Worm (Caenorhabditis elegans): ENCODE data around the gene Y57G11C.52.
A peak's percentile ranks its signal among the peaks of the same experiment; 100 is the strongest.
"Not testable (repeated sequence)": the region's sequence is repeated elsewhere in the genome, so short reads cannot be mapped to it uniquely, and the experiment has no call there.

The Y57G11C.52 gene

DNA sequence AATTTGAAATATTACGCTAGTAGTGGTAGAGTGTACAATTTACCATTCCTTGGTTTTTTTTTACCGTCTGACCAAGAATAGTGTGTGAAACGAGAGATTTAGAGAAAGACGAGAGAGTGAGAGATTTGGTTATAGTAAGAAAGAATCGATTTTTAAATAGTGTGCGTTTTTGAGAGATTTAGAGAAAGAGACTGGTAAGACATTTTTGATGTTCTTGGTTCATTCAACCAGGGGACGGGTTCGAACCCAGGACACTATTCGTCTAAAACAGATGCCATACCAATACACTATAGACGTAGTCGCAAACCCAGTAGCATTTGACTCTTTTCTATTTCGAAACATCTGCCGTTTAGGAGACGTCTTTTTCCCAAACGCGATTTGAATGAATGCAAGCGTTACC is 15.7 kb upstream of the Y57G11C.52 start (continued):
- peak; percentile 67 for TF ChIP-seq ref-2 (tag; optimal IDR thresholded peaks at IDR 0.05)
- TF ChIP-seq ahr-1 (tag; optimal IDR thresholded peaks at IDR 0.05) = peak; percentile 29
- TF ChIP-seq Y22D7AL.16 (tag; optimal IDR thresholded peaks at IDR 0.05) = peak; percentile 78
- TF ChIP-seq sdc-2 (tag; optimal IDR thresholded peaks at IDR 0.05) = peak; percentile 41
- no peak for TF ChIP-seq ceh-9 (tag; optimal IDR thresholded peaks at IDR 0.05)
- peak; percentile 56 for TF ChIP-seq ttx-3 (tag; optimal IDR thresholded peaks at IDR 0.05)
- peak; percentile 30; the same call in 1 of the 2 replicates for TF ChIP-seq unc-3 (GFP tag; conservative IDR thresholded peaks at IDR 0.05)
- TF ChIP-seq unc-3 (tag; optimal IDR thresholded peaks at IDR 0.05) = peak; percentile 56
- peak; percentile 34 for TF ChIP-seq nfya-1 (tag; optimal IDR thresholded peaks at IDR 0.05)
- no peak for TF ChIP-seq pros-1 (tag; optimal IDR thresholded peaks at IDR 0.05)
- no peak for TF ChIP-seq lim-6 (tag; optimal IDR thresholded peaks at IDR 0.05)
- TF ChIP-seq pat-9 (tag; optimal IDR thresholded peaks at IDR 0.05) = peak; percentile 79
- peak; percentile 75 for TF ChIP-seq ceh-45 (GFP tag; IDR thresholded peaks at IDR 0.05)
- TF ChIP-seq ztf-16 (tag; optimal IDR thresholded peaks at IDR 0.05) = peak; percentile 66
- no peak for TF ChIP-seq mec-3 (tag; optimal IDR thresholded peaks at IDR 0.05; ENCODE audit: borderline replicate concordance)
- no peak for TF ChIP-seq elt-4 (tag; optimal IDR thresholded peaks at IDR 0.05)
- peak; percentile 80 for TF ChIP-seq che-1 (tag; optimal IDR thresholded peaks at IDR 0.05)
- TF ChIP-seq zip-5 (tag; optimal IDR thresholded peaks at IDR 0.05) = peak; percentile 40
- TF ChIP-seq fax-1 (tag; optimal IDR thresholded peaks at IDR 0.05) = peak; percentile 49
- peak; percentile 78 for TF ChIP-seq ceh-19 (GFP tag; optimal IDR thresholded peaks at IDR 0.05)
- TF ChIP-seq sox-2 (GFP tag; IDR thresholded peaks at IDR 0.05) = 0 out of 2 replicates have a peak, but pooled peaks have one; percentile 55

DNA sequence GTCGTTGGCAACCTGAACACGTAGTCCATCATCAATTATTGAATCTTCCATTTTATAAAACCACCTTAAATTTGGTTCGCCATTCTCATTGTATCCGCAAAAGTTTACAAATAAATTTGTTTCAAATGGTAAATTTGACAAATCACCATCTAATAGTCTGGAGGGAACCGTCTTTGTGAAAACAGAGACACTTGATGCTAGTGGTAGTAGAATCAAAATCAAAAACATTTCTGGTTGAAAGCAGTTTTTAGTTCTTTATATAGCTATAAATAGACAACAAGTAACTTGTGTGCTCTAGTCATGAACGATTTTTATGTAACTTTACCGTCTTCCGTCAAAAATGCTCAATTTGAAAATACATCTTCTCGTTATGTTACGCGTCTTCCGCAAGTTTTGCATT is 10.7 kb upstream of the Y57G11C.52 start, which contains the start of gene Y57G11C.20:
Gene Y57G11C.20 (plus strand): TSS at position 301 of the 400 bp plus-strand sequence.
- not testable (repeated sequence) for TF ChIP-seq sox-4, rnt-1, pqm-1 (tag; optimal IDR thresholded peaks at IDR 0.05)

DNA sequence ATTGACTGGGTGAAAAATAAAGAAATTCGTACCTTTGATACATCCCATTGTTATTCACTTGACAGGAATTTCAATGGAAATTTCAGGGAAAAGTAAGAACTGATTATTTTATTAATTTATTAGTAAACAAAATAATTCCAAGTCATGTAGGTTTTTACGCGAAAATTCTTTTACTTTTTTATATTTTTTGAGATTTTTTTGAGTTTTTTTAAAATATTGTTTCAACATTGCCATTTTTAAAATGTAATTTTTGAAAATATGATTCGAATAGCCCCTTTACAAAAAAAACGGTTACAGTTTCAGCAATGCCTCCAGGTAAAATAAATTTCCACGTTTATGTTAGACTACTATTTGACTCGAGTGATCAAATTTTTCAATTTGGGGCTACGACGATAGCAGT is 7.9 kb downstream of the Y57G11C.52 start, which contains the start of gene Y57G11C.23:
Gene Y57G11C.23 (minus strand): TSS at position 101 of the 400 bp plus-strand sequence.
- TF ChIP-seq hlh-8 (tag; optimal IDR thresholded peaks at IDR 0.05) (no peak), ztf-16 (tag; optimal IDR thresholded peaks at IDR 0.05) (no peak), dve-1 (tag; optimal IDR thresholded peaks at IDR 0.05) (no peak), npax-4 (tag; optimal IDR thresholded peaks at IDR 0.05) (no peak), sox-2 (GFP tag; IDR thresholded peaks at IDR 0.05) (no peak), ref-2 (tag; optimal IDR thresholded peaks at IDR 0.05) (no peak), nfya-1 (tag; optimal IDR thresholded peaks at IDR 0.05) (no peak), pqm-1 (tag; optimal IDR thresholded peaks at IDR 0.05) (no peak), elt-4 (tag; optimal IDR thresholded peaks at IDR 0.05) (no peak), odd-2 (tag; optimal IDR thresholded peaks at IDR 0.05) (no peak), pros-1 (tag; optimal IDR thresholded peaks at IDR 0.05) (no peak)

DNA sequence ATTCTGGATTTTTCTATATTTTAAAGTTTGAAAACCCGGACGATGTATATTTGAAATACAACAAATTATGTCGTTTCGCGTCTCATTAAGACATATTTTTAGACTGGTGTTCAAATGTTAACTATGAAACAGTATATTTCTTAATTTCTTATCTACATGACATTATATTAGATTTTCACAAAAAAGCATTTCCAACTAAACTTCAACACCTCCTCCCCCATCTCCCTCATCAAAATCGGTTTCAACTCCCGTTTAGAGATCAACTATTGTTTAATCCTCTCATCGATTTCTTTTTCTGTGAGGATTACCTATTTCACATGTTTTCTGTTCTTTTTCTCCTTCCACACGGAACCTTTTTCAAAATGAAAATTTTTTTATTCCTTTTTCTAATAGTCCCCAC is 8.3 kb downstream of the Y57G11C.52 start, which contains the start of gene Y57G11C.38:
Gene Y57G11C.38 (plus strand): TSS at position 301 of the 400 bp plus-strand sequence.
- TF ChIP-seq nhr-11 (tag; optimal IDR thresholded peaks at IDR 0.05) (no peak), fkh-6 (tag; optimal IDR thresholded peaks at IDR 0.05) (no peak), sdc-2 (tag; optimal IDR thresholded peaks at IDR 0.05) (no peak), tbx-2 (tag; optimal IDR thresholded peaks at IDR 0.05) (no peak), Y22D7AL.16 (tag; optimal IDR thresholded peaks at IDR 0.05) (no peak), hlh-30 (tag; optimal IDR thresholded peaks at IDR 0.05; ENCODE audit: insufficient read depth) (no peak), ttx-3 (tag; optimal IDR thresholded peaks at IDR 0.05) (no peak), ahr-1 (tag; optimal IDR thresholded peaks at IDR 0.05) (no peak), ceh-45 (GFP tag; IDR thresholded peaks at IDR 0.05) (no peak), gmeb-2 (tag; optimal IDR thresholded peaks at IDR 0.05) (no peak), madf-2 (tag; optimal IDR thresholded peaks at IDR 0.05) (no peak), sox-4 (tag; optimal IDR thresholded peaks at IDR 0.05) (no peak), ceh-30 (tag; optimal IDR thresholded peaks at IDR 0.05) (no peak), ceh-2 (tag; optimal IDR thresholded peaks at IDR 0.05) (no peak), fax-1 (tag; optimal IDR thresholded peaks at IDR 0.05) (no peak), hlh-8 (tag; optimal IDR thresholded peaks at IDR 0.05) (no peak), syd-9 (tag; optimal IDR thresholded peaks at IDR 0.05) (no peak), lin-11 (tag; optimal IDR thresholded peaks at IDR 0.05) (no peak)
